Worm (Caenorhabditis elegans) whole organism, midembryonic: ENCODE results near the gene igdb-1.

ENCODE experiments used
- flt-1 ChIP-seq: fragments of 200-800 bp; sonication (Bioruptor generic); IDR thresholded peaks from 2 replicates; pipeline ENCODE4 v1.3.6; 2022; ENCODE audit warnings: missing genetic modification characterization, missing compliant biosample characterization
- med-1 ChIP-seq: sonication (generic microtip); optimal IDR thresholded peaks from 2 replicates; lab custom pipeline; 2017; ENCODE audit warnings: missing genetic modification characterization, mild to moderate bottlenecking, missing compliant biosample characterization, antibody characterized with exemption, missing genetic modification reagents; ENCODE audit not compliant: insufficient read depth
- tab-1 ChIP-seq: fragments of 200-800 bp; sonication (Bioruptor generic); IDR thresholded peaks from 2 replicates; pipeline ENCODE4 v1.3.6; 2022; ENCODE audit warnings: missing genetic modification characterization, missing compliant biosample characterization

DNA sequence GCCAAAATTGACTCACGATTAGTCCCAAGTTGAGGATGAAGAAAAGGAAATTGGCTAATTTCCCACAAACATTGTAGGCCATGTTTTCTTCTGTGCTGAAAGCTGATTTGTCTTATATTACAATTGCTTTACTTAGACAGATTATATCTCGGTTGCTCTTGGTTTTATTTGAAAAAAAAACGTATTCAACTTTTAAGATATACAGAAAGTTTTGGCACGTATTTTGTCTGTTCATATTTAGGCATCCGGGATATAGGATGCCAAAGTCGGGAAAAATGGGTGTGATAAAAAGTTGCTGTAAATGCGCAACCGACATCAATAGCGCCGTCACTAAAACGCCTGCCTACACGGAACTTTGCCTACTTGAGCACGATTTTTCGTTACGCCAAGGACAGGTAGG lies 41.3 kb downstream of the igdb-1 start, which contains the start of gene tsp-4:
- no peak for TF ChIP-seq flt-1 (GFP tag; lab: Robert Waterston, UW)
- TF ChIP-seq tab-1: no peak
- no peak for TF ChIP-seq med-1
